Fruit fly (Drosophila melanogaster) whole organism, embryonic: Measurements from ENCODE around the gene Nepl3.

ENCODE experiments used
- Aef1 ChIP-seq: fragments of 200-800 bp; sonication (Bioruptor generic); IDR thresholded peaks from 3 replicates; pipeline ENCODE4 v1.3.6; 2022; ENCODE audit warnings: missing biosample characterization, missing genetic modification characterization
- B-H1 ChIP-seq: fragments of 200-800 bp; sonication (Bioruptor generic); IDR thresholded peaks from 3 replicates; pipeline ENCODE4 v1.3.6; 2022; ENCODE audit warnings: missing biosample characterization, missing genetic modification characterization
- CG10147 ChIP-seq: fragments of 200-800 bp; sonication (Bioruptor generic); optimal IDR thresholded peaks from 2 replicates; lab custom pipeline; 2019; ENCODE audit warnings: missing biosample characterization, mild to moderate bottlenecking, missing genetic modification characterization, moderate library complexity
- CG10267 ChIP-seq: fragments of 200-800 bp; sonication (Bioruptor generic); optimal IDR thresholded peaks from 2 replicates; lab custom pipeline; 2018; ENCODE audit warnings: missing biosample characterization, mild to moderate bottlenecking, missing genetic modification characterization, moderate library complexity
- CG10462 ChIP-seq: fragments of 200-800 bp; sonication (Bioruptor generic); optimal IDR thresholded peaks from 2 replicates; lab custom pipeline; 2016; ENCODE audit warnings: missing biosample characterization, missing genetic modification characterization
- CG10979 ChIP-seq: fragments of 200-800 bp; sonication (Bioruptor generic); optimal IDR thresholded peaks from 2 replicates; lab custom pipeline; 2018; ENCODE audit warnings: missing biosample characterization, mild to moderate bottlenecking, missing genetic modification characterization, moderate library complexity
- CG12104 ChIP-seq: fragments of 200-800 bp; sonication (Bioruptor generic); optimal IDR thresholded peaks from 3 replicates; lab custom pipeline; 2016; ENCODE audit warnings: missing biosample characterization, missing genetic modification characterization
- CG13123 ChIP-seq: fragments of 200-800 bp; sonication (Bioruptor generic); optimal IDR thresholded peaks from 2 replicates; lab custom pipeline; 2016; ENCODE audit warnings: missing biosample characterization, missing genetic modification characterization
- CG13424 ChIP-seq: fragments of 200-800 bp; sonication (Bioruptor generic); optimal IDR thresholded peaks from 2 replicates; lab custom pipeline; 2019; ENCODE audit warnings: missing biosample characterization, mild to moderate bottlenecking, missing genetic modification characterization, moderate library complexity
- CG13624 ChIP-seq: fragments of 200-800 bp; sonication (Bioruptor generic); optimal IDR thresholded peaks from 2 replicates; lab custom pipeline; 2016; ENCODE audit warnings: missing biosample characterization, missing genetic modification characterization
- CG13775 ChIP-seq: fragments of 200-800 bp; sonication (Bioruptor generic); optimal IDR thresholded peaks from 3 replicates; lab custom pipeline; 2017; ENCODE audit warnings: missing biosample characterization, mild to moderate bottlenecking, missing genetic modification characterization
- CG1603 ChIP-seq: fragments of 200-800 bp; sonication (Bioruptor generic); optimal IDR thresholded peaks from 2 replicates; lab custom pipeline; 2019; ENCODE audit warnings: missing biosample characterization, mild to moderate bottlenecking, missing genetic modification characterization, moderate library complexity
- CG17361 ChIP-seq: fragments of 200-800 bp; sonication (Bioruptor generic); IDR thresholded peaks from 3 replicates; pipeline ENCODE4 v1.3.6; 2022; ENCODE audit warnings: missing biosample characterization, missing genetic modification characterization
- CG17568 ChIP-seq: fragments of 200-800 bp; sonication (Bioruptor generic); optimal IDR thresholded peaks from 2 replicates; lab custom pipeline; 2018; ENCODE audit warnings: missing biosample characterization, mild to moderate bottlenecking, missing genetic modification characterization, moderate library complexity
- CG2875 ChIP-seq: fragments of 200-800 bp; sonication (Bioruptor generic); optimal IDR thresholded peaks from 2 replicates; lab custom pipeline; 2017; ENCODE audit warnings: missing biosample characterization, mild to moderate bottlenecking, missing genetic modification characterization, missing genetic modification reagents
- CG30403 ChIP-seq: fragments of 200-800 bp; sonication (Bioruptor generic); optimal IDR thresholded peaks from 3 replicates; lab custom pipeline; 2016; ENCODE audit warnings: missing biosample characterization, missing genetic modification characterization
- CG32772 ChIP-seq: fragments of 200-800 bp; sonication (Bioruptor generic); IDR thresholded peaks from 2 replicates; pipeline ENCODE4 v1.3.6; 2022; ENCODE audit warnings: missing biosample characterization, missing genetic modification characterization
- CG3838 ChIP-seq: fragments of 200-800 bp; sonication (Bioruptor generic); optimal IDR thresholded peaks from 3 replicates; lab custom pipeline; 2016; ENCODE audit warnings: missing biosample characterization, missing genetic modification characterization
- CG4730 ChIP-seq: fragments of 200-800 bp; sonication (Bioruptor generic); IDR thresholded peaks from 2 replicates; pipeline ENCODE4 v1.3.6; 2022; ENCODE audit warnings: missing biosample characterization, missing genetic modification characterization
- CG5245 ChIP-seq: fragments of 200-800 bp; sonication (Bioruptor generic); optimal IDR thresholded peaks from 3 replicates; lab custom pipeline; 2016; ENCODE audit warnings: missing biosample characterization, missing genetic modification characterization
- CG9437 ChIP-seq: fragments of 200-800 bp; sonication (Bioruptor generic); optimal IDR thresholded peaks from 2 replicates; lab custom pipeline; 2018; ENCODE audit warnings: missing biosample characterization, mild to moderate bottlenecking, missing genetic modification characterization
- CG9817 ChIP-seq: fragments of 200-800 bp; sonication (Bioruptor generic); optimal IDR thresholded peaks from 2 replicates; lab custom pipeline; 2018; ENCODE audit warnings: missing biosample characterization, mild to moderate bottlenecking, missing genetic modification characterization, moderate library complexity
- CG9932 ChIP-seq: fragments of 200-800 bp; sonication (Bioruptor generic); IDR thresholded peaks from 2 replicates; pipeline ENCODE4 v1.3.6; 2022; ENCODE audit warnings: missing biosample characterization, missing genetic modification characterization
- Doc3 ChIP-seq: fragments of 200-800 bp; sonication (Bioruptor generic); IDR thresholded peaks from 3 replicates; pipeline ENCODE4 v1.3.6; 2022; ENCODE audit warnings: missing biosample characterization, missing genetic modification characterization; ENCODE audit not compliant: partially characterized antibody
- Dref ChIP-seq: fragments of 200-800 bp; sonication (Bioruptor generic); IDR thresholded peaks from 2 replicates; pipeline ENCODE4 v1.3.6; 2022; ENCODE audit warnings: missing biosample characterization, missing genetic modification characterization
- H15 ChIP-seq: fragments of 200-800 bp; sonication (Bioruptor generic); IDR thresholded peaks from 3 replicates; pipeline ENCODE4 v1.3.6; 2022; ENCODE audit warnings: missing biosample characterization, missing genetic modification characterization
- HHEX ChIP-seq: fragments of 200-800 bp; sonication (Bioruptor generic); optimal IDR thresholded peaks from 3 replicates; lab custom pipeline; 2017; ENCODE audit warnings: missing biosample characterization, mild to moderate bottlenecking, missing genetic modification characterization, missing genetic modification reagents
- HLH3B ChIP-seq: fragments of 200-800 bp; sonication (Bioruptor generic); IDR thresholded peaks from 2 replicates; pipeline ENCODE4 v1.3.6; 2022; ENCODE audit warnings: missing biosample characterization, missing genetic modification characterization
- HmgZ ChIP-seq: fragments of 200-800 bp; sonication (Bioruptor generic); optimal IDR thresholded peaks from 2 replicates; lab custom pipeline; 2018; ENCODE audit warnings: missing biosample characterization, mild to moderate bottlenecking, missing genetic modification characterization
- Hmx ChIP-seq: fragments of 200-800 bp; sonication (Bioruptor generic); optimal IDR thresholded peaks from 2 replicates; lab custom pipeline; 2016; ENCODE audit warnings: missing biosample characterization, missing genetic modification characterization
- NFAT ChIP-seq: fragments of 200-800 bp; sonication (Bioruptor generic); IDR thresholded peaks from 2 replicates; pipeline ENCODE4 v1.3.6; 2022; ENCODE audit warnings: missing biosample characterization, missing genetic modification characterization
- PHDP ChIP-seq: fragments of 200-800 bp; sonication (Bioruptor generic); optimal IDR thresholded peaks from 3 replicates; lab custom pipeline; 2018; ENCODE audit warnings: missing biosample characterization, mild to moderate bottlenecking, missing genetic modification characterization, moderate library complexity
- Sry-δ ChIP-seq: fragments of 200-800 bp; sonication (Bioruptor generic); optimal IDR thresholded peaks from 2 replicates; lab custom pipeline; 2016; ENCODE audit warnings: missing biosample characterization, missing genetic modification characterization
- Trl ChIP-seq, 3 experiments: fragments of >200 bp in 2 of 3; fragments of 200-800 bp in 1 of 3; sonication (Bioruptor generic) in 1 of 3; optimal IDR thresholded peaks; 2 replicates in 1 of 3; 3 replicates in 2 of 3; lab custom pipeline; 2016 to 2017; ENCODE audit warnings: missing biosample characterization in 1 of 3, missing genetic modification characterization in 1 of 3
- btn ChIP-seq: fragments of 200-800 bp; sonication (Bioruptor generic); optimal IDR thresholded peaks from 2 replicates; lab custom pipeline; 2016; ENCODE audit warnings: missing biosample characterization, missing genetic modification characterization
- dmrt11E ChIP-seq: fragments of 200-800 bp; sonication (Bioruptor generic); optimal IDR thresholded peaks from 3 replicates; lab custom pipeline; 2018; ENCODE audit warnings: missing biosample characterization, mild to moderate bottlenecking, missing genetic modification characterization, moderate library complexity
- ftz-f1 ChIP-seq: fragments of 200-800 bp; sonication (Bioruptor generic); optimal IDR thresholded peaks from 2 replicates; lab custom pipeline; 2016; ENCODE audit warnings: missing biosample characterization, missing genetic modification characterization
- gt ChIP-seq: fragments of 200-800 bp; sonication (Bioruptor generic); IDR thresholded peaks from 2 replicates; pipeline ENCODE4 v1.3.6; 2022; ENCODE audit warnings: missing biosample characterization, missing genetic modification characterization
- hbn ChIP-seq: fragments of 200-800 bp; sonication (Bioruptor generic); IDR thresholded peaks from 2 replicates; pipeline ENCODE4 v1.3.6; 2022; ENCODE audit warnings: missing biosample characterization, missing genetic modification characterization; ENCODE audit not compliant: partially characterized antibody
- her ChIP-seq: fragments of 200-800 bp; sonication (Bioruptor generic); optimal IDR thresholded peaks from 2 replicates; lab custom pipeline; 2016; ENCODE audit warnings: missing biosample characterization, missing genetic modification characterization
- klu ChIP-seq: fragments of 200-800 bp; sonication (Bioruptor generic); IDR thresholded peaks from 2 replicates; pipeline ENCODE4 v1.3.6; 2022; ENCODE audit warnings: missing biosample characterization, missing genetic modification characterization
- lab ChIP-seq: fragments of 200-800 bp; sonication (Bioruptor generic); optimal IDR thresholded peaks from 3 replicates; lab custom pipeline; 2017; ENCODE audit warnings: missing biosample characterization, missing genetic modification characterization, mild to moderate bottlenecking, moderate library complexity, missing genetic modification reagents
- lbe ChIP-seq: fragments of 200-800 bp; sonication (Bioruptor generic); optimal IDR thresholded peaks from 2 replicates; lab custom pipeline; 2016; ENCODE audit warnings: missing biosample characterization, mild to moderate bottlenecking, missing genetic modification characterization
- nerfin-2 ChIP-seq: fragments of 200-800 bp; sonication (Bioruptor generic); IDR thresholded peaks from 2 replicates; pipeline ENCODE4 v1.3.6; 2022; ENCODE audit warnings: missing biosample characterization, missing genetic modification characterization; ENCODE audit not compliant: partially characterized antibody
- p53 ChIP-seq: fragments of 200-800 bp; sonication (Bioruptor generic); optimal IDR thresholded peaks from 2 replicates; lab custom pipeline; 2016; ENCODE audit warnings: missing biosample characterization, missing genetic modification characterization
- repo ChIP-seq: fragments of 200-800 bp; sonication (Bioruptor generic); optimal IDR thresholded peaks from 2 replicates; lab custom pipeline; 2016; ENCODE audit warnings: missing biosample characterization, missing genetic modification characterization
- row ChIP-seq: fragments of 200-800 bp; sonication (Bioruptor generic); IDR thresholded peaks from 3 replicates; pipeline ENCODE4 v1.3.6; 2022; ENCODE audit warnings: missing biosample characterization, missing genetic modification characterization
- sens ChIP-seq: fragments of 200-800 bp; sonication (Bioruptor generic); peaks from one replicate; lab custom pipeline; 2016; ENCODE audit warnings: missing biosample characterization, missing genetic modification characterization
- slbo ChIP-seq: fragments of 200-800 bp; sonication (Bioruptor generic); IDR thresholded peaks from 2 replicates; pipeline ENCODE4 v1.3.6; 2022; ENCODE audit warnings: missing biosample characterization, missing genetic modification characterization
- wor ChIP-seq: fragments of 200-800 bp; sonication (Bioruptor generic); IDR thresholded peaks from 2 replicates; pipeline ENCODE4 v1.3.6; 2022; ENCODE audit warnings: missing biosample characterization, missing genetic modification characterization

Nepl3 gene

DNA sequence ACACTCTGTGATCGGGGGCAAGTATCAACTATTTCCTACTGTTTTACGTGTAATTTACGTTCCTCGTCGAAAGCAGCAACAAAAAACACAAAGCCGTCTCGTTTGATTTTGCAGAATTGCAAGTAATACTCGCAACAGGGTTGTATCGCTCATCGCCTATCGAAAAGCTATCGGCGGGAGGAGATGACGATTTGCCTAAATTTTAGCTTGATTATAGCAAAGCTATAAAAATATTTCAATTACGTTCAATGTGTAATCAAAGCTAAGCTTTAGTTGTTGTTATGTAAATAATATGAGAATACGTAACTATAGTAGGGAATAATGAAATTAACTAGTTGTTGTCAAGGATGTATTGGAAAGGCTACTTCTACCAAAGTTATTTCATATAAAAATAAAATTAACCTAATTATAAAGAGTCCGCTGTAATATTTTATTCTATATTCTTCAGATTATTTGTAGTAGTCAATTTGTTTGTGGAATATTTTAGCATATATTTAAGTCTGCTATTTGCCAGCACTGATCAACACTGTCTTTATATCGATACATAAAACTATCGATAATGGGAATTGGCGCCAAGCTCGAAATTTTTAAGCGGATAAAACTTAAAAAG is 1.7 kb upstream of the Nepl3 start, which contains the start of gene Rpn11 (continued):
- no peak for TF ChIP-seq nerfin-2 (GFP tag; lab: Robert Waterston, UW)
- TF ChIP-seq CG5245 (GFP tag; lab: Kevin White, UChicago): peak; percentile 24
- no peak for TF ChIP-seq ftz-f1 (GFP tag; lab: Kevin White, UChicago)
- peak; percentile 62 for TF ChIP-seq lab (GFP tag; lab: Kevin White, UChicago)
- TF ChIP-seq PHDP (tag; lab: Kevin White, UChicago): peak; percentile 44
- TF ChIP-seq lbe (GFP tag; lab: Kevin White, UChicago): no peak
- TF ChIP-seq gt (GFP tag; lab: Robert Waterston, UW): no peak
- no peak for TF ChIP-seq her (GFP tag; lab: Kevin White, UChicago)
- no peak for TF ChIP-seq btn (GFP tag; lab: Kevin White, UChicago)
- peak; percentile 70 for TF ChIP-seq CG13424 (tag; lab: Kevin White, UChicago)
- 0 out of 3 replicates have a peak, but pooled peaks have one; percentile 33 for TF ChIP-seq Doc3 (GFP tag; lab: Robert Waterston, UW)
- peak; percentile 51 for TF ChIP-seq CG12104 (GFP tag; lab: Kevin White, UChicago)
- peak; percentile 77 for TF ChIP-seq Dref
- TF ChIP-seq CG2875: peak; percentile 22
- TF ChIP-seq klu (GFP tag; lab: Robert Waterston, UW): no peak
- no peak for TF ChIP-seq CG32772 (GFP tag; lab: Robert Waterston, UW)
- TF ChIP-seq repo (GFP tag; lab: Kevin White, UChicago): no peak
- TF ChIP-seq CG9932 (GFP tag; lab: Robert Waterston, UW): peak; percentile 63
- TF ChIP-seq CG4730 (GFP tag; lab: Robert Waterston, UW): no peak
- peak; percentile 55 for TF ChIP-seq CG9437
- TF ChIP-seq row (GFP tag; lab: Robert Waterston, UW): peak; percentile 80
- TF ChIP-seq slbo (GFP tag; lab: Robert Waterston, UW): peak; percentile 62
- TF ChIP-seq CG3838 (GFP tag; lab: Kevin White, UChicago): no peak
- TF ChIP-seq CG10267 (tag; lab: Kevin White, UChicago): peak; percentile 90
- peak; percentile 67 for TF ChIP-seq CG9817 (tag; lab: Kevin White, UChicago)
- peak; percentile 41; the same call in 1 of the 3 replicates for TF ChIP-seq B-H1 (GFP tag; lab: Robert Waterston, UW)
- peak; percentile 42 for TF ChIP-seq HHEX
- TF ChIP-seq CG30403 (GFP tag; lab: Kevin White, UChicago): peak; percentile 86
- no peak for TF ChIP-seq p53
- peak; percentile 52 for TF ChIP-seq CG13624 (GFP tag; lab: Kevin White, UChicago)
- peak; percentile 35; the same call in 1 of the 2 replicates for TF ChIP-seq hbn (GFP tag; lab: Robert Waterston, UW)
- TF ChIP-seq Hmx (GFP tag; lab: Kevin White, UChicago): peak; percentile 23
- TF ChIP-seq Trl (optimal IDR thresholded peaks at IDR 0.05; lab: Kevin White, UChicago): no peak
- peak; percentile 54 for TF ChIP-seq Trl (GFP tag; optimal IDR thresholded peaks at IDR 0.05; lab: Kevin White, UChicago)
- 0 out of 2 replicates have a peak, but pooled peaks have one; percentile 34 for TF ChIP-seq NFAT (GFP tag; lab: Robert Waterston, UW)
- peak; percentile 95 for TF ChIP-seq sens (GFP tag; lab: Kevin White, UChicago)
- peak; percentile 11 for TF ChIP-seq CG10462
- TF ChIP-seq wor (GFP tag; lab: Robert Waterston, UW): no peak
- TF ChIP-seq CG17568: peak; percentile 23
- peak; percentile 31; the same call in 1 of the 2 replicates for TF ChIP-seq HLH3B
- TF ChIP-seq CG1603: peak; percentile 47
- no peak for TF ChIP-seq H15 (GFP tag; lab: Robert Waterston, UW)
- TF ChIP-seq CG13123 (GFP tag; lab: Kevin White, UChicago): no peak
- peak; percentile 70 for TF ChIP-seq dmrt11E
- TF ChIP-seq CG17361 (GFP tag; lab: Robert Waterston, UW): peak; percentile 86
- peak; percentile 79 for TF ChIP-seq CG13775 (GFP tag; lab: Kevin White, UChicago)
- TF ChIP-seq Aef1 (GFP tag; lab: Robert Waterston, UW): 0 out of 3 replicates have a peak, but pooled peaks have one; percentile 17
- TF ChIP-seq HmgZ (tag; lab: Kevin White, UChicago): peak; percentile 40
- TF ChIP-seq CG10979: peak; percentile 49
- TF ChIP-seq CG10147 (GFP tag; lab: Kevin White, UChicago): peak; percentile 72
- peak; percentile 51 for TF ChIP-seq Sry-δ
